Worm (Caenorhabditis elegans): Measurements from ENCODE around the gene F08D12.2.

DNA sequence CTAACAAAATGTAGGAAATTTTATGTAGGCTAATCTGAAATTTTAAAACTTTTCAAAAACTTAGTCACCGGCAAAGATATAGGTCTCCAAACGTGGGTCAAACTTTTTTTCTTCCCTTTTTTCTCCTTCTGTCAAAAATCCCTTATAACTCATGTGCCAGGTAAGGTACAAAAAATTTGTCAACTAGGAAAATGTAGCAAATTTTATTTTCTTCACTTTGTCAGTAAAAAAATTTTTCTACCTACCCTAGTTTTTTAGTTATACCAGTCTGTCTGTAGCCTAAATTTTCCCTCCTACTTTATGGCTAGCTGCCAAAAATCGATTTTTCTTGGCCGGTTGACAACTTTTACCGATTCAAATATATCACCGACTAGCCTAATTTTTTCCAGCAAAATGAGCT is 35.2 kb downstream of the F08D12.2 start, which contains the start of gene set-13:
- TF ChIP-seq nhr-237 (tag; optimal IDR thresholded peaks at IDR 0.05) (no peak), ztf-11 (tag; optimal IDR thresholded peaks at IDR 0.05) (no peak), zip-8 (tag; optimal IDR thresholded peaks at IDR 0.05) (no peak), lsy-2 (tag; optimal IDR thresholded peaks at IDR 0.05) (no peak), unc-62 (GFP tag; optimal IDR thresholded peaks at IDR 0.05) (no peak), sptf-1 (tag; optimal IDR thresholded peaks at IDR 0.05) (no peak), sem-2 (GFP tag; optimal IDR thresholded peaks at IDR 0.05) (no peak), lin-13 (tag; optimal IDR thresholded peaks at IDR 0.05) (no peak), ham-2 (GFP tag; optimal IDR thresholded peaks at IDR 0.05) (no peak), nhr-2 (tag; optimal IDR thresholded peaks at IDR 0.05) (no peak), bed-3 (GFP tag; optimal IDR thresholded peaks at IDR 0.05) (no peak)

Data from whole organism, mixed stage, embryonic.